Worm (Caenorhabditis elegans): Measurements from ENCODE around the gene C47G2.4.

DNA sequence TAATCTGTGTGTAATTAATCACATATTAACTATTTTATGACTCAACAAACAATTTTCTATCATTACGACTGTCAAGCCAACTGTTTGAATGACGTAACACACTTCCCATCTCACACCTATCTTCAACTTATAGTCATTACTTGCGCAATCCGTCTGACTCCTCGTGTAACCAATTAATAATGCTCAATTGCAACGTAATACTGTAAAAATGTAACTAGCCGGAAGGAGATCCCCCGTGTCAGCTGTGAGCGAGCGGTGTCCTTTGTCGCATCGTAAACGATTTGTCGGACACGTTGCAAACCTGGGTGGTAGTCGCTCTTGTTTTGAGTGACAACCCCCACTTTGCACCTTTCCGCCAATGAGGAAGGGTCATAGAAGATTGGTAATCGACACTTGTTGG is 5.3 kb downstream of the C47G2.4 start:
- TF ChIP-seq unc-39 (tag; optimal IDR thresholded peaks at IDR 0.05), result no peak
- TF ChIP-seq egl-27 (tag; optimal IDR thresholded peaks at IDR 0.05), result no peak
- no peak for TF ChIP-seq snpc-4 (tag; optimal IDR thresholded peaks at IDR 0.05)
- no peak for TF ChIP-seq lin-39 (tag; optimal IDR thresholded peaks at IDR 0.05)
- TF ChIP-seq ama-1 (optimal IDR thresholded peaks at IDR 0.05), result no peak
- no peak for TF ChIP-seq unc-62 (GFP tag; optimal IDR thresholded peaks at IDR 0.05)
- TF ChIP-seq nhr-25 (tag; optimal IDR thresholded peaks at IDR 0.05), result no peak
- TF ChIP-seq ztf-11 (tag; optimal IDR thresholded peaks at IDR 0.05), result no peak
- TF ChIP-seq lin-13 (GFP tag; optimal IDR thresholded peaks at IDR 0.05), result no peak
- no peak for TF ChIP-seq nhr-12 (tag; optimal IDR thresholded peaks at IDR 0.05)
- TF ChIP-seq dmd-4 (tag; optimal IDR thresholded peaks at IDR 0.05), result no peak
- no peak for TF ChIP-seq skn-1 (tag; optimal IDR thresholded peaks at IDR 0.05)
- TF ChIP-seq gmeb-1 (tag; optimal IDR thresholded peaks at IDR 0.05), result no peak
